Fruit fly (Drosophila melanogaster): ENCODE measurements around the gene CG32683.
A peak's percentile ranks its signal among the peaks of the same experiment; 100 is the strongest.

The CG32683 gene

DNA sequence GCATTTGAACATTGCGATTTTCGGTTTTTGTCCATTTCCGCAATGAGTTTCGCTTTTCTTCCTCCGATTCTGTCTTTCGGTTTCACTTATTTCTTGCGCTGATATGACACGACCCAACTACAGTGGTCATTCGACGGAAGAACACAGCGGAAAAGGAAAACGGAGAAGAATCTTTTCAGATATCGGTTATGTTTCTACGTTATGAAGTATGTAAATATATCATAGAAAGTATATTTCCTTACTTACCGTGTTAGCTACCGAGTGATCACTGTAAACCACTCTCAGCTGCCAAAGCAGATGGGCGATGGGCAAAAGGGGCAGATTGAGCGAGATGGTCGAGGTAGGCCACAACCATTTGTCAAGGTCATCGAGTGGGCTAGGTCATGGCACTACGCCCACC, 67.0 kb downstream of the CG32683 start (continued):
- TF ChIP-seq CG10959 (GFP tag; IDR thresholded peaks at IDR 0.05) (no peak), CG3726 (GFP tag; IDR thresholded peaks at IDR 0.05) (no peak), CG10209 (GFP tag; optimal IDR thresholded peaks at IDR 0.05) (peak; percentile 6), tin (GFP tag; optimal IDR thresholded peaks at IDR 0.05) (no peak), odd (GFP tag; optimal IDR thresholded peaks at IDR 0.05) (no peak), CG8281 (tag; optimal IDR thresholded peaks at IDR 0.05) (no peak), bcd (GFP tag; optimal IDR thresholded peaks at IDR 0.05) (peak; percentile 18), CG8388 (GFP tag; optimal IDR thresholded peaks at IDR 0.05) (no peak), CG15269 (tag; optimal IDR thresholded peaks at IDR 0.05) (peak; percentile 59), CG7839 (tag; optimal IDR thresholded peaks at IDR 0.05) (peak; percentile 66), CG10431 (GFP tag; optimal IDR thresholded peaks at IDR 0.05) (no peak), sob (GFP tag; IDR thresholded peaks at IDR 0.05) (peak; percentile 64; the same call in 1 of the 2 replicates), ro (GFP tag; IDR thresholded peaks at IDR 0.05) (no peak), CG6654 (GFP tag; optimal IDR thresholded peaks at IDR 0.05) (no peak), CHES-1-like (GFP tag; optimal IDR thresholded peaks at IDR 0.05) (peak; percentile 15), tap (tag; optimal IDR thresholded peaks at IDR 0.05) (peak; percentile 4), CG9797 (GFP tag; optimal IDR thresholded peaks at IDR 0.05) (no peak), Aef1 (GFP tag; IDR thresholded peaks at IDR 0.05) (peak; percentile 34; the same call in 1 of the 3 replicates), nerfin-2 (GFP tag; IDR thresholded peaks at IDR 0.05; ENCODE audit: partially characterized antibody) (no peak), bowl (GFP tag; IDR thresholded peaks at IDR 0.05) (no peak), CG13894 (tag; optimal IDR thresholded peaks at IDR 0.05) (no peak), Hr39 (optimal IDR thresholded peaks at IDR 0.05) (no peak), CG8359 (GFP tag; optimal IDR thresholded peaks at IDR 0.05; ENCODE audit: borderline replicate concordance) (no peak), Scr (GFP tag; IDR thresholded peaks at IDR 0.05; ENCODE audit: partially characterized antibody) (no peak), Hr51 (GFP tag; optimal IDR thresholded peaks at IDR 0.05) (peak in 1 of 2 experiments; percentile 36), BEAF-32 (GFP tag; optimal IDR thresholded peaks at IDR 0.05) (no peak), en (GFP tag; optimal IDR thresholded peaks at IDR 0.05) (no peak), CG18599 (GFP tag; optimal IDR thresholded peaks at IDR 0.05) (peak; percentile 72), CG13424 (tag; optimal IDR thresholded peaks at IDR 0.05) (peak; percentile 21), ERR (GFP tag; optimal IDR thresholded peaks at IDR 0.05) (no peak), sug (tag; optimal IDR thresholded peaks at IDR 0.05) (no peak), Adf1 (GFP tag; IDR thresholded peaks at IDR 0.05) (0 out of 2 replicates have a peak, but pooled peaks have one; percentile 6), CG3995 (GFP tag; optimal IDR thresholded peaks at IDR 0.05) (no peak), CG7963 (GFP tag; IDR thresholded peaks at IDR 0.05; ENCODE audit: partially characterized antibody) (no peak), tio (GFP tag; optimal IDR thresholded peaks at IDR 0.05) (peak; percentile 7), Ravus (GFP tag; IDR thresholded peaks at IDR 0.05) (no peak), CG8478 (optimal IDR thresholded peaks at IDR 0.05) (no peak), onecut (GFP tag; IDR thresholded peaks at IDR 0.05) (no peak), CG1603 (tag; optimal IDR thresholded peaks at IDR 0.05) (peak; percentile 64), sens (GFP tag) (peak; percentile 70), lbe (GFP tag; optimal IDR thresholded peaks at IDR 0.05) (no peak), Mrtf (GFP tag; IDR thresholded peaks at IDR 0.05) (0 out of 3 replicates have a peak, but pooled peaks have one; percentile 38), seq (GFP tag; IDR thresholded peaks at IDR 0.05) (no peak), CG16863 (GFP tag; optimal IDR thresholded peaks at IDR 0.05) (no peak), Pdp1 (GFP tag; optimal IDR thresholded peaks at IDR 0.05) (peak; percentile 33 to 46), zfh1 (GFP tag; IDR thresholded peaks at IDR 0.05) (peak; percentile 57; the same call in 2 of the 3 replicates), CG17829 (tag; optimal IDR thresholded peaks at IDR 0.05) (no peak), ssp (GFP tag; IDR thresholded peaks at IDR 0.05) (peak; percentile 31; the same call in 1 of the 2 replicates), Sox100B (GFP tag; optimal IDR thresholded peaks at IDR 0.05) (no peak), CG13775 (GFP tag; optimal IDR thresholded peaks at IDR 0.05) (peak; percentile 15), dmrt99B (tag; optimal IDR thresholded peaks at IDR 0.05) (peak; percentile 48)

Data from whole organism, embryonic.